Worm (Caenorhabditis elegans) whole organism, late embryonic: ENCODE measurements around the gene ipla-3.

Experiments
- K09A11.1 ChIP-seq: sonication (generic microtip); optimal IDR thresholded peaks from 2 replicates; lab custom pipeline; 2017; ENCODE audit warnings: antibody characterized with exemption, mild to moderate bottlenecking, missing genetic modification characterization, missing compliant biosample characterization; ENCODE audit not compliant: insufficient read depth
- ama-1 ChIP-seq: fragments of 150-350 bp; optimal IDR thresholded peaks from 2 replicates; lab custom pipeline; 2014
- ceh-30 ChIP-seq: fragments of 150-350 bp; optimal IDR thresholded peaks from 2 replicates; lab custom pipeline; 2014; ENCODE audit warnings: missing biosample characterization, missing genetic modification characterization
- ceh-9 ChIP-seq: sonication (generic microtip); optimal IDR thresholded peaks from 2 replicates; lab custom pipeline; 2016; ENCODE audit warnings: mild to moderate bottlenecking, missing genetic modification characterization, inconsistent platforms, missing compliant biosample characterization
- eyg-1 ChIP-seq: sonication (generic microtip); optimal IDR thresholded peaks from 2 replicates; lab custom pipeline; 2016; ENCODE audit warnings: missing genotype, missing genetic modification characterization, missing compliant biosample characterization
- fkh-10 ChIP-seq: fragments of 150-350 bp; optimal IDR thresholded peaks from 2 replicates; lab custom pipeline; 2014; ENCODE audit warnings: missing biosample characterization, missing genetic modification reagents, missing genetic modification characterization
- hlh-15 ChIP-seq: sonication (generic microtip); optimal IDR thresholded peaks from 2 replicates; lab custom pipeline; 2016; ENCODE audit warnings: missing genetic modification characterization, missing compliant biosample characterization
- lim-6 ChIP-seq: sonication (generic microtip); optimal IDR thresholded peaks from 2 replicates; lab custom pipeline; 2016; ENCODE audit warnings: missing genetic modification characterization, missing compliant biosample characterization
- pha-4 ChIP-seq: fragments of 150-350 bp; optimal IDR thresholded peaks from 2 replicates; lab custom pipeline; 2018; ENCODE audit warnings: missing biosample characterization, missing genetic modification reagents, missing genetic modification characterization
- pqm-1 ChIP-seq: sonication (generic microtip); optimal IDR thresholded peaks from 2 replicates; lab custom pipeline; 2016; ENCODE audit warnings: missing genetic modification characterization, missing compliant biosample characterization
- syd-9 ChIP-seq: sonication (generic microtip); optimal IDR thresholded peaks from 2 replicates; lab custom pipeline; 2016; ENCODE audit warnings: mild to moderate bottlenecking, missing genetic modification characterization, moderate library complexity, missing compliant biosample characterization
- unc-86 ChIP-seq: sonication (generic microtip); optimal IDR thresholded peaks from 2 replicates; lab custom pipeline; 2016; ENCODE audit warnings: missing genetic modification characterization, missing compliant biosample characterization

DNA sequence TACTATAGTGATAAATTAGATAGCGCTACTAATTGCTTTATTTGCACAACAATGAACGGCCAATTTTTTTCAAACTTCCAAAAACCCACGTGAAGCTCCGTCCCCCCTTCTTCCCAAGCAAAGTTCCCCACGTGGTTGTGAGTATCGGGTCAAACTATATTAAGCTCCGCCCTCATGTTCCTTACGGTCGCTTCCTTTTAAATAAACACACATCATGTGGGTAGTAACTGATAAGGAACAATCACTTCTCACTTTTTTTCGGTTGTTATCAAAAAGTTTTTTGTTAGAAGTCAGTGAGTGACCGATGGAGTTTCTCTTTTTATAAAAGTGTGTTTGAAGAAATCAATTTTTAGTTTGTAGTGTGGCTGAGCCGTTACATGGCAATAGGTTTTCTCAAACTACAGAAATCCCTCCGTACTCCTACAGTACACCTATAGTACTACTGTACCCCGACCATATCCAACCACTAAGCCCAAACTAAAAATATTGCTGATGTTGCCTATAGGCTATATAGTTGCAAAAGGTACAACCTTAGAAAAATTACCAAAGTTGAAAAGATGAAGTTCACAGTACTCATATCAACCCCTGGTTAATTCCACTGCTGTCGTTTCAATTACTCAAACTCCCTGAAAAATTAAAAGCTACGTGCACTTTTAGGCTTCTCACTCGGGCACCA, 16.6 kb downstream of the ipla-3 start:
- no peak for TF ChIP-seq ceh-30 (tag; lab: Kevin White, UChicago)
- no peak for TF ChIP-seq pha-4 (tag; lab: Kevin White, UChicago)
- TF ChIP-seq pqm-1 = no peak
- no peak for TF ChIP-seq hlh-15 (tag; lab: Kevin White, UChicago)
- no peak for TF ChIP-seq K09A11.1 (tag; lab: Kevin White, UChicago)
- no peak for TF ChIP-seq unc-86 (tag; lab: Kevin White, UChicago)
- TF ChIP-seq ceh-9 = no peak
- no peak for TF ChIP-seq eyg-1
- no peak for TF ChIP-seq fkh-10
- TF ChIP-seq lim-6 (tag; lab: Kevin White, UChicago) = no peak
- TF ChIP-seq ama-1 = no peak
- TF ChIP-seq syd-9 = no peak
